Fruit fly (Drosophila melanogaster): ENCODE measurements around the gene Prosalpha2.

Prosalpha2 gene

dm6 chr3R:12402935-12403334 lies 28.2 kb upstream of the Prosalpha2 start (continued):
- peak; percentile 79 for TF ChIP-seq Jarid2 (GFP tag; optimal IDR thresholded peaks at IDR 0.05)
- peak; percentile 99 for TF ChIP-seq CG6765 (GFP tag; optimal IDR thresholded peaks at IDR 0.05)
- no peak for TF ChIP-seq prd (optimal IDR thresholded peaks at IDR 0.05)
- peak; percentile 97 for TF ChIP-seq prd (GFP tag; IDR thresholded peaks at IDR 0.05)
- TF ChIP-seq pnt (GFP tag; optimal IDR thresholded peaks at IDR 0.05) = peak; percentile 87
- TF ChIP-seq lab (GFP tag; optimal IDR thresholded peaks at IDR 0.05) = peak; percentile 98
- TF ChIP-seq Elba2 (GFP tag; optimal IDR thresholded peaks at IDR 0.05) = peak; percentile 81
- TF ChIP-seq CG13424 (tag; optimal IDR thresholded peaks at IDR 0.05) = peak; percentile 99
- TF ChIP-seq CG2202 (tag; optimal IDR thresholded peaks at IDR 0.05) = peak; percentile 97
- peak; percentile 98 for TF ChIP-seq grn (GFP tag; optimal IDR thresholded peaks at IDR 0.05)
- peak; percentile 98 for TF ChIP-seq Asciz (GFP tag; optimal IDR thresholded peaks at IDR 0.05)
- peak; percentile 99 for TF ChIP-seq CoRest (tag; optimal IDR thresholded peaks at IDR 0.05)
- TF ChIP-seq slbo (GFP tag; IDR thresholded peaks at IDR 0.05) = peak; percentile 92
- peak; percentile 98 for TF ChIP-seq CG8388 (GFP tag; optimal IDR thresholded peaks at IDR 0.05)
- TF ChIP-seq D19B (GFP tag; optimal IDR thresholded peaks at IDR 0.05) = peak; percentile 95
- peak; percentile 97 for TF ChIP-seq Xbp1 (GFP tag; optimal IDR thresholded peaks at IDR 0.05)
- TF ChIP-seq Ssrp (tag; optimal IDR thresholded peaks at IDR 0.05) = peak; percentile 98
- TF ChIP-seq CG6175 (GFP tag; IDR thresholded peaks at IDR 0.05) = peak; percentile 75; the same call in 2 of the 3 replicates
- peak; percentile 99 for TF ChIP-seq sens (GFP tag)
- peak; percentile 93 for TF ChIP-seq esg (GFP tag; conservative IDR thresholded peaks at IDR 0.05)
- TF ChIP-seq CG6813 (GFP tag; optimal IDR thresholded peaks at IDR 0.05) = peak; percentile 99
- TF ChIP-seq usp (GFP tag; optimal IDR thresholded peaks at IDR 0.05) = no peak
- peak; percentile 94 for TF ChIP-seq CG18619 (GFP tag; optimal IDR thresholded peaks at IDR 0.05)
- peak; percentile 99 for TF ChIP-seq PHDP (tag; optimal IDR thresholded peaks at IDR 0.05)
- peak; percentile 97 for TF ChIP-seq gce (GFP tag; IDR thresholded peaks at IDR 0.05)
- TF ChIP-seq CG11093 (GFP tag; IDR thresholded peaks at IDR 0.05) = peak; percentile 84
- TF ChIP-seq Dref (GFP tag; IDR thresholded peaks at IDR 0.05) = peak; percentile 52
- TF ChIP-seq Hey (tag; optimal IDR thresholded peaks at IDR 0.05) = peak; percentile 86
- peak; percentile 93 for TF ChIP-seq CG10431 (GFP tag; optimal IDR thresholded peaks at IDR 0.05)
- peak; percentile 98 for TF ChIP-seq sim (GFP tag; IDR thresholded peaks at IDR 0.05)
- TF ChIP-seq CG8765 (GFP tag; IDR thresholded peaks at IDR 0.05) = peak; percentile 91
- TF ChIP-seq CG33557 (GFP tag; optimal IDR thresholded peaks at IDR 0.05) = peak; percentile 99
- peak; percentile 66 for TF ChIP-seq Sry-δ (GFP tag; optimal IDR thresholded peaks at IDR 0.05)
- TF ChIP-seq mirr (GFP tag; optimal IDR thresholded peaks at IDR 0.05) = peak; percentile 99
- TF ChIP-seq tx (GFP tag; optimal IDR thresholded peaks at IDR 0.05) = peak; percentile 84
- peak; percentile 92 for TF ChIP-seq NFAT (GFP tag; IDR thresholded peaks at IDR 0.05)
- peak; percentile 36; the same call in 1 of the 2 replicates for TF ChIP-seq hbn (GFP tag; IDR thresholded peaks at IDR 0.05; ENCODE audit: partially characterized antibody)
- peak; percentile 90 for TF ChIP-seq CG3838 (GFP tag; optimal IDR thresholded peaks at IDR 0.05)
- peak; percentile 100 for TF ChIP-seq Max (GFP tag; optimal IDR thresholded peaks at IDR 0.05)
- peak; percentile 98 for TF ChIP-seq grau (tag; optimal IDR thresholded peaks at IDR 0.05)
- TF ChIP-seq dmrt11E (tag; optimal IDR thresholded peaks at IDR 0.05) = peak; percentile 99
- peak; percentile 98 for TF ChIP-seq gsb-n (tag; optimal IDR thresholded peaks at IDR 0.05)
- peak; percentile 83 for TF ChIP-seq sr (GFP tag; IDR thresholded peaks at IDR 0.05)
- peak; percentile 41 for TF ChIP-seq CG9797 (GFP tag; optimal IDR thresholded peaks at IDR 0.05)
- peak; percentile 96 for TF ChIP-seq CG30403 (GFP tag; optimal IDR thresholded peaks at IDR 0.05)
- peak; percentile 94 for TF ChIP-seq en (GFP tag; optimal IDR thresholded peaks at IDR 0.05)
- TF ChIP-seq zfh2 (GFP tag; optimal IDR thresholded peaks at IDR 0.05) = peak; percentile 87
- TF ChIP-seq CG2129 (GFP tag; IDR thresholded peaks at IDR 0.05; ENCODE audit: partially characterized antibody) = no peak
- peak; percentile 46 for TF ChIP-seq pzg (GFP tag; optimal IDR thresholded peaks at IDR 0.05)
- TF ChIP-seq CG2116 (GFP tag; optimal IDR thresholded peaks at IDR 0.05) = peak; percentile 91
- peak; percentile 94 for TF ChIP-seq dpn (GFP tag; optimal IDR thresholded peaks at IDR 0.05)

Measured in whole organism, embryonic.